Fruit fly (Drosophila melanogaster) whole organism, embryonic: ENCODE measurements around the gene Pop2.

Source experiments
- BtbVII ChIP-seq: fragments of 200-800 bp; sonication (Bioruptor generic); optimal IDR thresholded peaks from 3 replicates; lab custom pipeline; 2017; ENCODE audit warnings: missing biosample characterization, mild to moderate bottlenecking, missing genetic modification characterization
- CG10565 ChIP-seq: fragments of 200-800 bp; sonication (Bioruptor generic); optimal IDR thresholded peaks from 3 replicates; lab custom pipeline; 2016; ENCODE audit warnings: missing biosample characterization, mild to moderate bottlenecking, missing genetic modification characterization
- CG10959 ChIP-seq: fragments of 200-800 bp; sonication (Bioruptor generic); IDR thresholded peaks from 2 replicates; pipeline ENCODE4 v1.3.6; 2022; ENCODE audit warnings: missing biosample characterization, missing genetic modification characterization
- CG11723 ChIP-seq: fragments of 200-800 bp; sonication (Bioruptor generic); optimal IDR thresholded peaks from 2 replicates; lab custom pipeline; 2017; ENCODE audit warnings: missing biosample characterization, mild to moderate bottlenecking, missing genetic modification characterization
- CG12299 ChIP-seq: fragments of 200-800 bp; sonication (Bioruptor generic); optimal IDR thresholded peaks from 2 replicates; lab custom pipeline; 2018; ENCODE audit warnings: missing biosample characterization, mild to moderate bottlenecking, missing genetic modification characterization
- CG12659 ChIP-seq: fragments of 200-800 bp; sonication (Bioruptor generic); optimal IDR thresholded peaks from 3 replicates; lab custom pipeline; 2017; ENCODE audit warnings: mild to moderate bottlenecking, missing biosample characterization, missing genetic modification reagents, missing genetic modification characterization
- CG13287 ChIP-seq: fragments of 200-800 bp; sonication (Bioruptor generic); IDR thresholded peaks from 2 replicates; pipeline ENCODE4 v1.3.6; 2022; ENCODE audit warnings: missing biosample characterization, missing genetic modification characterization; ENCODE audit not compliant: partially characterized antibody
- CG13894 ChIP-seq: fragments of 200-800 bp; sonication (Bioruptor generic); optimal IDR thresholded peaks from 3 replicates; lab custom pipeline; 2018; ENCODE audit warnings: missing biosample characterization, mild to moderate bottlenecking, missing genetic modification characterization, moderate library complexity
- CG14667 ChIP-seq: fragments of 200-800 bp; sonication (Bioruptor generic); IDR thresholded peaks from 2 replicates; pipeline ENCODE4 v1.3.6; 2022; ENCODE audit warnings: missing biosample characterization, missing genetic modification characterization
- CG14965 ChIP-seq: fragments of 200-800 bp; sonication (Bioruptor generic); optimal IDR thresholded peaks from 2 replicates; lab custom pipeline; 2016; ENCODE audit warnings: missing biosample characterization, missing genetic modification characterization, borderline replicate concordance
- CG1603 ChIP-seq: fragments of 200-800 bp; sonication (Bioruptor generic); optimal IDR thresholded peaks from 2 replicates; lab custom pipeline; 2019; ENCODE audit warnings: missing biosample characterization, mild to moderate bottlenecking, missing genetic modification characterization, moderate library complexity
- CG18764 ChIP-seq: fragments of 200-800 bp; sonication (Bioruptor generic); optimal IDR thresholded peaks from 3 replicates; lab custom pipeline; 2016; ENCODE audit warnings: missing biosample characterization, missing genetic modification characterization
- CG30020 ChIP-seq: fragments of 200-800 bp; optimal IDR thresholded peaks from 2 replicates; lab custom pipeline; 2019; ENCODE audit warnings: missing biosample characterization, mild to moderate bottlenecking, missing genetic modification characterization, moderate library complexity
- CG31224 ChIP-seq: fragments of 200-800 bp; sonication (Bioruptor generic); IDR thresholded peaks from 2 replicates; pipeline ENCODE4 v1.3.6; 2022; ENCODE audit warnings: missing biosample characterization, missing genetic modification characterization
- CG31441 ChIP-seq: fragments of 200-800 bp; sonication (Bioruptor generic); IDR thresholded peaks from 2 replicates; pipeline ENCODE4 v1.3.6; 2022; ENCODE audit warnings: missing biosample characterization, missing genetic modification characterization
- CG32532 ChIP-seq: fragments of 200-800 bp; sonication (Bioruptor generic); IDR thresholded peaks from 2 replicates; pipeline ENCODE4 v1.3.6; 2022; ENCODE audit warnings: missing biosample characterization, missing genetic modification characterization
- CG3726 ChIP-seq: fragments of 200-800 bp; sonication (Bioruptor generic); IDR thresholded peaks from 3 replicates; pipeline ENCODE4, ENCODE4 v1.3.6; 2022; ENCODE audit warnings: missing biosample characterization, missing genetic modification characterization
- CG3847 ChIP-seq: fragments of 200-800 bp; sonication (Bioruptor generic); IDR thresholded peaks from 2 replicates; pipeline ENCODE4 v1.3.6; 2022; ENCODE audit warnings: missing biosample characterization, missing genetic modification characterization
- CG3995 ChIP-seq: fragments of 200-800 bp; sonication (Bioruptor generic); optimal IDR thresholded peaks from 3 replicates; lab custom pipeline; 2016; ENCODE audit warnings: missing biosample characterization, missing genetic modification characterization
- CG4328 ChIP-seq: fragments of 200-800 bp; sonication (Bioruptor generic); optimal IDR thresholded peaks from 3 replicates; lab custom pipeline; 2017; ENCODE audit warnings: missing biosample characterization, missing genetic modification reagents, missing genetic modification characterization
- CG5245 ChIP-seq: fragments of 200-800 bp; sonication (Bioruptor generic); optimal IDR thresholded peaks from 3 replicates; lab custom pipeline; 2016; ENCODE audit warnings: missing biosample characterization, missing genetic modification characterization
- CG7786 ChIP-seq: fragments of 200-800 bp; sonication (Bioruptor generic); optimal IDR thresholded peaks from 2 replicates; lab custom pipeline; 2016; ENCODE audit warnings: missing biosample characterization, missing genetic modification characterization
- CG8290 ChIP-seq, 3 experiments: fragments of 200-800 bp; sonication (Bioruptor generic); optimal IDR thresholded peaks; 2 replicates each; lab custom pipeline; 2016 to 2019; ENCODE audit warnings: missing biosample characterization in 3 of 3, missing genetic modification characterization in 3 of 3, mild to moderate bottlenecking in 2 of 3, moderate library complexity in 1 of 3
- CG8944 ChIP-seq: fragments of 200-800 bp; sonication (Bioruptor generic); optimal IDR thresholded peaks from 3 replicates; lab custom pipeline; 2016; ENCODE audit warnings: missing biosample characterization, missing genetic modification characterization
- CG9727 ChIP-seq: fragments of 200-800 bp; sonication (Bioruptor generic); optimal IDR thresholded peaks from 3 replicates; lab custom pipeline; 2017; ENCODE audit warnings: missing biosample characterization, mild to moderate bottlenecking, missing genetic modification characterization
- CoRest ChIP-seq: fragments of 200-800 bp; sonication (Bioruptor generic); optimal IDR thresholded peaks from 3 replicates; lab custom pipeline; 2018; ENCODE audit warnings: missing biosample characterization, mild to moderate bottlenecking, missing genetic modification characterization, moderate library complexity
- D19A ChIP-seq: fragments of 200-800 bp; optimal IDR thresholded peaks from 3 replicates; lab custom pipeline; 2019; ENCODE audit warnings: missing biosample characterization, mild to moderate bottlenecking, missing genetic modification characterization, moderate library complexity
- Dp ChIP-seq: fragments of 200-800 bp; sonication (Bioruptor generic); optimal IDR thresholded peaks from 2 replicates; lab custom pipeline; 2018; ENCODE audit warnings: missing biosample characterization, mild to moderate bottlenecking, missing genetic modification characterization, moderate library complexity
- E2f2 ChIP-seq: fragments of 200-800 bp; sonication (Bioruptor generic); IDR thresholded peaks from 2 replicates; pipeline ENCODE4 v1.3.6; 2022; ENCODE audit warnings: missing biosample characterization, missing genetic modification characterization
- Eip74EF ChIP-seq, 2 experiments: fragments of 200-800 bp in 1 of 2; fragments of >200 bp in 1 of 2; sonication (Bioruptor generic) in 1 of 2; optimal IDR thresholded peaks; 2 replicates each; lab custom pipeline; 2017 to 2019; ENCODE audit warnings: missing biosample characterization in 2 of 2, missing genetic modification characterization in 2 of 2, mild to moderate bottlenecking in 1 of 2, moderate library complexity in 1 of 2
- Nf-YA ChIP-seq: fragments of 200-800 bp; sonication (Bioruptor generic); IDR thresholded peaks from 2 replicates; pipeline ENCODE4 v1.3.6; 2022; ENCODE audit warnings: missing biosample characterization, missing genetic modification characterization
- aop ChIP-seq: fragments of 200-800 bp; sonication (Bioruptor generic); IDR thresholded peaks from 2 replicates; pipeline ENCODE4 v1.3.6; 2022; ENCODE audit warnings: missing biosample characterization, missing genetic modification characterization
- ase ChIP-seq: fragments of 200-800 bp; sonication (Bioruptor generic); IDR thresholded peaks from 3 replicates; pipeline ENCODE4 v1.3.6; 2022; ENCODE audit warnings: missing biosample characterization, missing genetic modification characterization
- az2 ChIP-seq: fragments of 200-800 bp; sonication (Bioruptor generic); optimal IDR thresholded peaks from 3 replicates; lab custom pipeline; 2016; ENCODE audit warnings: missing biosample characterization, missing genetic modification characterization
- ci ChIP-seq: fragments of 200-800 bp; sonication (Bioruptor generic); IDR thresholded peaks from 3 replicates; pipeline ENCODE4 v1.3.6; 2022; ENCODE audit warnings: missing biosample characterization, missing genetic modification characterization
- dm ChIP-seq: fragments of 200-800 bp; sonication (Bioruptor generic); optimal IDR thresholded peaks from 3 replicates; lab custom pipeline; 2016; ENCODE audit warnings: missing biosample characterization, missing genetic modification characterization
- exex ChIP-seq: fragments of 200-800 bp; sonication (Bioruptor generic); optimal IDR thresholded peaks from 4 replicates; lab custom pipeline; 2018; ENCODE audit warnings: missing biosample characterization, mild to moderate bottlenecking, missing genetic modification characterization, moderate library complexity
- kay ChIP-seq: fragments of 200-800 bp; sonication (Bioruptor generic); optimal IDR thresholded peaks from 2 replicates; lab custom pipeline; 2016; ENCODE audit warnings: missing biosample characterization, missing genetic modification characterization
- lilli ChIP-seq: fragments of 200-800 bp; sonication (Bioruptor generic); optimal IDR thresholded peaks from 3 replicates; lab custom pipeline; 2016; ENCODE audit warnings: missing biosample characterization, missing genetic modification characterization
- nerfin-2 ChIP-seq: fragments of 200-800 bp; sonication (Bioruptor generic); IDR thresholded peaks from 2 replicates; pipeline ENCODE4 v1.3.6; 2022; ENCODE audit warnings: missing biosample characterization, missing genetic modification characterization; ENCODE audit not compliant: partially characterized antibody
- pan ChIP-seq, 4 experiments: fragments of >200 bp in 3 of 4; fragments of 200-800 bp in 1 of 4; sonication (Bioruptor generic) in 1 of 4; optimal IDR thresholded peaks in 3 of 4; IDR thresholded peaks in 1 of 4; 2 replicates each; pipeline versions ENCODE4 v1.3.6 to Lab custom; 2017 to 2022; ENCODE audit warnings: missing biosample characterization in 2 of 4, missing genetic modification characterization in 2 of 4, mixed read lengths in 1 of 4
- ro ChIP-seq: fragments of 200-800 bp; sonication (Bioruptor generic); IDR thresholded peaks from 2 replicates; pipeline ENCODE4 v1.3.6; 2022; ENCODE audit warnings: missing biosample characterization, missing genetic modification characterization
- shn ChIP-seq: fragments of 200-800 bp; sonication (Bioruptor generic); optimal IDR thresholded peaks from 3 replicates; lab custom pipeline; 2016; ENCODE audit warnings: missing biosample characterization, missing genetic modification characterization
- ssp ChIP-seq: fragments of 200-800 bp; sonication (Bioruptor generic); IDR thresholded peaks from 2 replicates; pipeline ENCODE4 v1.3.6; 2022; ENCODE audit warnings: missing biosample characterization, missing genetic modification characterization
- tgo ChIP-seq: fragments of 200-800 bp; sonication (Bioruptor generic); IDR thresholded peaks from 3 replicates; pipeline ENCODE4 v1.3.6; 2022; ENCODE audit warnings: missing biosample characterization, missing genetic modification characterization
- tin ChIP-seq: fragments of 200-800 bp; sonication (Bioruptor generic); optimal IDR thresholded peaks from 3 replicates; lab custom pipeline; 2016; ENCODE audit warnings: missing biosample characterization, missing genetic modification characterization
- twi ChIP-seq: fragments of 200-800 bp; optimal IDR thresholded peaks from 2 replicates; lab custom pipeline; 2019; ENCODE audit warnings: missing biosample characterization, mild to moderate bottlenecking, missing genetic modification characterization, moderate library complexity
- yki ChIP-seq: fragments of >200 bp; optimal IDR thresholded peaks from 3 replicates; lab custom pipeline; 2018

Pop2 gene

dm6 chr3L:12002321-12003248, at the start of gene Pop2, which contains the start of gene CG6928:
Gene Pop2 (minus strand): TSS chr3L:12002915.
Gene CG6928 (plus strand): TSS chr3L:12003155.
- TF ChIP-seq kay (GFP tag; lab: Kevin White, UChicago) (peak; percentile 64), CG1603 (tag; lab: Kevin White, UChicago) (peak; percentile 35), Eip74EF (GFP tag; optimal IDR thresholded peaks at IDR 0.05; lab: Kevin White, UChicago) (no peak), E2f2 (GFP tag; lab: Robert Waterston, UW) (peak; percentile 79), CG9727 (GFP tag; lab: Kevin White, UChicago) (peak; percentile 72), shn (GFP tag; lab: Kevin White, UChicago) (peak; percentile 84), aop (GFP tag; lab: Robert Waterston, UW) (no peak), CG31441 (GFP tag; lab: Robert Waterston, UW) (no peak; the same call in 1 of the 2 replicates), CG10959 (peak; percentile 51), CG3995 (peak; percentile 10), CG14667 (GFP tag; lab: Robert Waterston, UW) (peak; percentile 56), CG5245 (GFP tag; lab: Kevin White, UChicago) (peak; percentile 80), yki (lab: Kevin White, UChicago) (no peak), BtbVII (GFP tag; lab: Kevin White, UChicago) (no peak), CG3726 (GFP tag; lab: Robert Waterston, UW) (0 out of 3 replicates have a peak, but pooled peaks have one; percentile 21), nerfin-2 (GFP tag; lab: Robert Waterston, UW) (no peak; the same call in 1 of the 2 replicates), CG12659 (GFP tag; lab: Kevin White, UChicago) (peak; percentile 92), twi (peak; percentile 48), tin (GFP tag; lab: Kevin White, UChicago) (peak; percentile 77), Nf-YA (GFP tag; lab: Robert Waterston, UW) (no peak; the same call in 1 of the 2 replicates), Dp (GFP tag; lab: Kevin White, UChicago) (peak; percentile 67), CG7786 (GFP tag; lab: Kevin White, UChicago) (peak; percentile 87), CG13287 (peak; percentile 95), ssp (GFP tag; lab: Robert Waterston, UW) (peak; percentile 60), lilli (GFP tag; lab: Kevin White, UChicago) (peak; percentile 87), CG31224 (peak; percentile 46; the same call in 1 of the 2 replicates), CG10565 (peak; percentile 43), CG18764 (peak; percentile 65), CG4328 (GFP tag; lab: Kevin White, UChicago) (peak; percentile 12), CG3847 (peak; percentile 94), CG12299 (tag; lab: Kevin White, UChicago) (no peak), CG11723 (GFP tag; lab: Kevin White, UChicago) (peak; percentile 40), ro (GFP tag; lab: Robert Waterston, UW) (no peak), tgo (GFP tag; lab: Robert Waterston, UW) (peak; percentile 45; the same call in 2 of the 3 replicates), az2 (GFP tag; lab: Kevin White, UChicago) (peak; percentile 64), CG32532 (GFP tag; lab: Robert Waterston, UW) (peak; percentile 75), ase (GFP tag; lab: Robert Waterston, UW) (no peak), ci (peak; percentile 83), CG8290 (GFP tag; optimal IDR thresholded peaks at IDR 0.05; lab: Kevin White, UChicago) (peak; percentile 74), CG8290 (tag; optimal IDR thresholded peaks at IDR 0.05; lab: Kevin White, UChicago) (no peak), dm (GFP tag; lab: Kevin White, UChicago) (peak; percentile 78), CG8944 (GFP tag; lab: Kevin White, UChicago) (peak; percentile 87), CoRest (tag; lab: Kevin White, UChicago) (peak; percentile 81), CG14965 (GFP tag; lab: Kevin White, UChicago) (no peak), pan (optimal IDR thresholded peaks at IDR 0.05; lab: Kevin White, UChicago) (no peak), pan (GFP tag; optimal IDR thresholded peaks at IDR 0.05 in 1 of 2, IDR thresholded peaks at IDR 0.05 in 1 of 2) (peak in 1 of 2 experiments; percentile 34), CG13894 (tag; lab: Kevin White, UChicago) (no peak), CG30020 (tag; lab: Kevin White, UChicago) (peak; percentile 42), D19A (tag; lab: Kevin White, UChicago) (no peak), exex (tag; lab: Kevin White, UChicago) (no peak)
